Worm (Caenorhabditis elegans) whole organism, early embryonic: Measurements from ENCODE around the gene Y69H2.3.

Experiments used
- B0310.2 ChIP-seq: sonication (generic microtip); optimal IDR thresholded peaks from 2 replicates; lab custom pipeline; 2016; ENCODE audit warnings: mild to moderate bottlenecking, missing genetic modification characterization, missing compliant biosample characterization
- aly-1 ChIP-seq: sonication (generic microtip); optimal IDR thresholded peaks from 2 replicates; lab custom pipeline; 2016; ENCODE audit warnings: missing genetic modification characterization, missing compliant biosample characterization
- hmbx-1 ChIP-seq: sonication (generic microtip); optimal IDR thresholded peaks from 2 replicates; lab custom pipeline; 2016; ENCODE audit warnings: mild to moderate bottlenecking, missing genetic modification characterization, missing compliant biosample characterization
- hmg-4 ChIP-seq: fragments of 200-800 bp; sonication (Bioruptor generic); optimal IDR thresholded peaks from 2 replicates; lab custom pipeline; 2018; ENCODE audit warnings: mild to moderate bottlenecking, missing genetic modification characterization, missing compliant biosample characterization

ce11 chrV:18711362-18711761 lies 47.4 kb upstream of the Y69H2.3 start:
- no peak for TF ChIP-seq aly-1 (tag; lab: Kevin White, UChicago)
- TF ChIP-seq B0310.2, result no peak
- TF ChIP-seq hmg-4 (GFP tag; lab: Kevin White, UChicago), result no peak
- TF ChIP-seq hmbx-1 (tag; lab: Kevin White, UChicago), result no peak
